Worm (Caenorhabditis elegans) whole organism, L4 larva: Measurements from ENCODE around the gene ZC455.1.

Experiments
- F26F4.8 ChIP-seq: fragments of 200-800 bp; sonication (Bioruptor generic); conservative IDR thresholded peaks from 2 replicates; pipeline ENCODE4 v1.3.6; 2022; ENCODE audit warnings: missing genetic modification characterization, missing compliant biosample characterization
- F37D6.2 ChIP-seq: sonication (generic microtip); optimal IDR thresholded peaks from 2 replicates; lab custom pipeline; 2016; ENCODE audit warnings: mild to moderate bottlenecking, missing genetic modification characterization, missing compliant biosample characterization
- F44E2.7 ChIP-seq: fragments of 200-800 bp; sonication (Bioruptor generic); IDR thresholded peaks from 2 replicates; pipeline ENCODE4 v2.1.2; 2022; ENCODE audit warnings: missing genetic modification characterization, missing compliant biosample characterization
- R02D3.7 ChIP-seq: fragments of 150-350 bp; sonication (generic microtip); optimal IDR thresholded peaks from 3 replicates; lab custom pipeline; 2014; ENCODE audit warnings: missing biosample characterization, missing genetic modification characterization
- T20F7.1 ChIP-seq: fragments of 200-800 bp; sonication (Bioruptor generic); optimal IDR thresholded peaks from 2 replicates; lab custom pipeline; 2018; ENCODE audit warnings: mild to moderate bottlenecking, missing genetic modification characterization, missing compliant biosample characterization
- Y105C5A.15 ChIP-seq: fragments of 200-800 bp; sonication (Bioruptor generic); IDR thresholded peaks from 2 replicates; pipeline ENCODE4 v1.3.6; 2022; ENCODE audit warnings: missing genetic modification characterization, missing compliant biosample characterization
- ZK337.2 ChIP-seq: fragments of 200-800 bp; sonication (Bioruptor generic); IDR thresholded peaks from 2 replicates; pipeline ENCODE4 v1.3.6; 2022; ENCODE audit warnings: missing genetic modification reagents, missing genetic modification characterization, missing compliant biosample characterization
- ZK546.5 ChIP-seq, 2 experiments: sonication (generic microtip); optimal IDR thresholded peaks; 2 replicates each; lab custom pipeline; 2017; ENCODE audit warnings: missing biosample characterization in 2 of 2, missing genetic modification characterization in 2 of 2
- aha-1 ChIP-seq: fragments of 150-350 bp; peaks from one replicate; lab custom pipeline; 2014; ENCODE audit warnings: missing biosample characterization, missing genetic modification characterization
- ama-1 ChIP-seq: fragments of 150-350 bp; optimal IDR thresholded peaks from 2 replicates; lab custom pipeline; 2014; ENCODE audit warnings: inconsistent platforms, mixed read lengths
- arid-1 ChIP-seq: fragments of 200-800 bp; sonication (Bioruptor generic); conservative IDR thresholded peaks from 2 replicates; pipeline ENCODE4 v1.3.6; 2022; ENCODE audit warnings: missing genetic modification reagents, missing genetic modification characterization, missing compliant biosample characterization
- attf-4 ChIP-seq: sonication (generic microtip); optimal IDR thresholded peaks from 3 replicates; lab custom pipeline; 2017; ENCODE audit warnings: missing biosample characterization, missing genetic modification characterization
- ceh-20 ChIP-seq: fragments of 200-800 bp; sonication (Bioruptor generic); IDR thresholded peaks from 2 replicates; pipeline ENCODE4 v1.3.6; 2022; ENCODE audit warnings: missing genetic modification reagents, missing genetic modification characterization, missing compliant biosample characterization
- ceh-32 ChIP-seq: sonication (generic microtip); optimal IDR thresholded peaks from 2 replicates; lab custom pipeline; 2016; ENCODE audit warnings: mild to moderate bottlenecking, missing genetic modification characterization, missing compliant biosample characterization; ENCODE audit not compliant: poor library complexity
- ceh-62 ChIP-seq: sonication (generic microtip); optimal IDR thresholded peaks from 2 replicates; lab custom pipeline; 2017; ENCODE audit warnings: missing biosample characterization, missing genetic modification characterization
- ctbp-1 ChIP-seq: fragments of 200-800 bp; sonication (Bioruptor generic); IDR thresholded peaks from 2 replicates; pipeline ENCODE4 v1.3.6; 2022; ENCODE audit warnings: missing genetic modification reagents, missing genetic modification characterization, missing compliant biosample characterization
- daf-12 ChIP-seq: fragments of 150-350 bp; optimal IDR thresholded peaks from 2 replicates; lab custom pipeline; 2014; ENCODE audit warnings: missing biosample characterization, missing genetic modification reagents, missing genetic modification characterization
- daf-16 ChIP-seq, 3 experiments: sonication (generic microtip); optimal IDR thresholded peaks; 2 replicates each; lab custom pipeline; 2016 to 2017; ENCODE audit warnings: missing genetic modification characterization in 3 of 3, missing genetic modification reagents in 3 of 3, mild to moderate bottlenecking in 2 of 3, missing compliant biosample characterization in 2 of 3, missing biosample characterization in 1 of 3, moderate library complexity in 1 of 3
- dmd-8 ChIP-seq: fragments of 200-800 bp; sonication (Bioruptor generic); IDR thresholded peaks from 2 replicates; pipeline ENCODE4 v1.3.6; 2022; ENCODE audit warnings: missing genetic modification characterization, missing compliant biosample characterization
- dpl-1 ChIP-seq: fragments of 150-350 bp; optimal IDR thresholded peaks from 2 replicates; lab custom pipeline; 2014; ENCODE audit warnings: missing biosample characterization, missing genetic modification reagents, missing genetic modification characterization
- duxl-1 ChIP-seq: sonication (generic microtip); optimal IDR thresholded peaks from 2 replicates; lab custom pipeline; 2016; ENCODE audit warnings: mild to moderate bottlenecking, missing genetic modification characterization, moderate library complexity, missing compliant biosample characterization; ENCODE audit not compliant: poor library complexity
- dve-1 ChIP-seq: sonication (generic microtip); optimal IDR thresholded peaks from 2 replicates; lab custom pipeline; 2017; ENCODE audit warnings: antibody characterized with exemption, mild to moderate bottlenecking, missing genetic modification characterization, missing compliant biosample characterization; ENCODE audit not compliant: insufficient read depth
- egl-27 ChIP-seq: sonication (generic microtip); optimal IDR thresholded peaks from 3 replicates; lab custom pipeline; 2017; ENCODE audit warnings: missing biosample characterization, missing genetic modification reagents, missing genetic modification characterization
- fkh-10 ChIP-seq: fragments of 150-350 bp; optimal IDR thresholded peaks from 2 replicates; lab custom pipeline; 2014; ENCODE audit warnings: missing biosample characterization, missing genetic modification reagents, missing genetic modification characterization
- fos-1 ChIP-seq: fragments of 150-350 bp; optimal IDR thresholded peaks from 2 replicates; lab custom pipeline; 2014; ENCODE audit warnings: missing biosample characterization, missing genetic modification characterization
- hif-1 ChIP-seq, 2 experiments: sonication (generic microtip); optimal IDR thresholded peaks; 2 replicates each; lab custom pipeline; 2016 to 2017; ENCODE audit warnings: missing compliant biosample characterization in 2 of 2, missing genetic modification characterization in 2 of 2, missing genetic modification reagents in 2 of 2, missing genotype in 2 of 2, mild to moderate bottlenecking in 1 of 2
- hlh-11 ChIP-seq: fragments of 200-800 bp; sonication (Bioruptor generic); optimal IDR thresholded peaks from 2 replicates; lab custom pipeline; 2018; ENCODE audit warnings: mild to moderate bottlenecking, missing genetic modification characterization, missing compliant biosample characterization
- jun-1 ChIP-seq: fragments of 150-350 bp; optimal IDR thresholded peaks from 2 replicates; lab custom pipeline; 2014; ENCODE audit warnings: missing biosample characterization, missing genetic modification reagents, missing genetic modification characterization
- lin-1 ChIP-seq: fragments of 200-800 bp; sonication (Bioruptor generic); IDR thresholded peaks from 2 replicates; pipeline ENCODE4 v1.3.6; 2022; ENCODE audit warnings: missing genetic modification reagents, missing genetic modification characterization, missing compliant biosample characterization
- lin-15B ChIP-seq: fragments of 150-350 bp; sonication (generic microtip); optimal IDR thresholded peaks from 3 replicates; lab custom pipeline; 2014; ENCODE audit warnings: missing biosample characterization, missing genetic modification characterization
- lin-38 ChIP-seq: fragments of 200-800 bp; sonication (Bioruptor generic); IDR thresholded peaks from 2 replicates; pipeline ENCODE4 v1.3.6; 2022; ENCODE audit warnings: missing genetic modification reagents, missing genetic modification characterization, missing compliant biosample characterization
- lsy-2 ChIP-seq, 2 experiments: fragments of 150-350 bp in 1 of 2; sonication (generic microtip) in 1 of 2; optimal IDR thresholded peaks; 2 replicates each; lab custom pipeline; 2014 to 2017; ENCODE audit warnings: missing biosample characterization in 2 of 2, missing genetic modification characterization in 2 of 2
- mdl-1 ChIP-seq, 2 experiments: fragments of 150-350 bp in 1 of 2; sonication (generic microtip) in 1 of 2; optimal IDR thresholded peaks; 2 replicates each; lab custom pipeline; 2014 to 2017; ENCODE audit warnings: missing biosample characterization in 2 of 2, missing genetic modification characterization in 2 of 2
- mep-1 ChIP-seq: fragments of 150-350 bp; sonication (generic microtip); optimal IDR thresholded peaks from 3 replicates; lab custom pipeline; 2014; ENCODE audit warnings: missing biosample characterization, missing genetic modification characterization
- mes-2 ChIP-seq: sonication (generic microtip); optimal IDR thresholded peaks from 2 replicates; lab custom pipeline; 2016; ENCODE audit warnings: missing genotype, mild to moderate bottlenecking, missing genetic modification characterization, missing compliant biosample characterization; ENCODE audit not compliant: poor library complexity, severe bottlenecking
- mxl-3 ChIP-seq: fragments of 200-800 bp; sonication (Bioruptor generic); optimal IDR thresholded peaks from 2 replicates; lab custom pipeline; 2018; ENCODE audit warnings: mild to moderate bottlenecking, missing genetic modification characterization, missing compliant biosample characterization
- nhr-10 ChIP-seq: fragments of 150-350 bp; optimal IDR thresholded peaks from 2 replicates; lab custom pipeline; 2014; ENCODE audit warnings: missing biosample characterization, missing genetic modification characterization
- nhr-111 ChIP-seq: fragments of 200-800 bp; sonication (Bioruptor generic); optimal IDR thresholded peaks from 2 replicates; lab custom pipeline; 2018; ENCODE audit warnings: mild to moderate bottlenecking, missing genetic modification characterization, missing compliant biosample characterization
- nhr-6 ChIP-seq: fragments of 150-350 bp; optimal IDR thresholded peaks from 2 replicates; lab custom pipeline; 2014; ENCODE audit warnings: missing biosample characterization, missing genetic modification characterization
- nhr-76 ChIP-seq: fragments of 150-350 bp; optimal IDR thresholded peaks from 2 replicates; lab custom pipeline; 2014; ENCODE audit warnings: missing biosample characterization, missing genetic modification characterization
- pha-4 ChIP-seq, 2 experiments: fragments of 150-350 bp in 1 of 2; fragments of 200-800 bp in 1 of 2; sonication (Bioruptor generic) in 1 of 2; IDR thresholded peaks in 1 of 2; optimal IDR thresholded peaks in 1 of 2; 2 replicates each; pipeline versions ENCODE4 v1.3.6 to Lab custom; 2014 to 2022; ENCODE audit warnings: missing genetic modification characterization in 2 of 2, missing genetic modification reagents in 2 of 2, missing biosample characterization in 1 of 2, missing compliant biosample characterization in 1 of 2
- set-16 ChIP-seq: fragments of 200-800 bp; sonication (Bioruptor generic); IDR thresholded peaks from 2 replicates; pipeline ENCODE4 v1.3.6; 2022; ENCODE audit warnings: missing genetic modification reagents, missing genetic modification characterization, missing compliant biosample characterization
- snpc-4 ChIP-seq: fragments of 150-350 bp; optimal IDR thresholded peaks from 2 replicates; lab custom pipeline; 2014; ENCODE audit warnings: missing biosample characterization, missing genetic modification characterization
- spr-1 ChIP-seq: sonication (generic microtip); optimal IDR thresholded peaks from 2 replicates; lab custom pipeline; 2016; ENCODE audit warnings: mild to moderate bottlenecking, missing genetic modification characterization, missing compliant biosample characterization
- tag-97 ChIP-seq: fragments of 200-800 bp; sonication (Bioruptor generic); IDR thresholded peaks from 2 replicates; pipeline ENCODE4 v1.3.6; 2022; ENCODE audit warnings: missing genetic modification characterization, missing compliant biosample characterization
- tra-1 ChIP-seq: fragments of 200-800 bp; sonication (Bioruptor generic); IDR thresholded peaks from 2 replicates; pipeline ENCODE4 v1.3.6; 2022; ENCODE audit warnings: missing genetic modification reagents, missing genetic modification characterization, missing compliant biosample characterization
- vab-7 ChIP-seq: fragments of 200-800 bp; sonication (Bioruptor generic); IDR thresholded peaks from 2 replicates; pipeline ENCODE4 v1.3.6; 2022; ENCODE audit warnings: missing genetic modification reagents, missing genetic modification characterization, missing compliant biosample characterization
- zfp-2 ChIP-seq: sonication (generic microtip); optimal IDR thresholded peaks from 2 replicates; lab custom pipeline; 2016; ENCODE audit warnings: mild to moderate bottlenecking, missing genetic modification characterization, missing compliant biosample characterization
- zip-11 ChIP-seq: fragments of 200-800 bp; sonication (Bioruptor generic); IDR thresholded peaks from 2 replicates; pipeline ENCODE4 v1.3.6; 2022; ENCODE audit warnings: missing genetic modification characterization, missing compliant biosample characterization
- ztf-11 ChIP-seq: fragments of 150-350 bp; optimal IDR thresholded peaks from 2 replicates; lab custom pipeline; 2014; ENCODE audit warnings: missing biosample characterization, missing genetic modification characterization

Gene ZC455.1

DNA sequence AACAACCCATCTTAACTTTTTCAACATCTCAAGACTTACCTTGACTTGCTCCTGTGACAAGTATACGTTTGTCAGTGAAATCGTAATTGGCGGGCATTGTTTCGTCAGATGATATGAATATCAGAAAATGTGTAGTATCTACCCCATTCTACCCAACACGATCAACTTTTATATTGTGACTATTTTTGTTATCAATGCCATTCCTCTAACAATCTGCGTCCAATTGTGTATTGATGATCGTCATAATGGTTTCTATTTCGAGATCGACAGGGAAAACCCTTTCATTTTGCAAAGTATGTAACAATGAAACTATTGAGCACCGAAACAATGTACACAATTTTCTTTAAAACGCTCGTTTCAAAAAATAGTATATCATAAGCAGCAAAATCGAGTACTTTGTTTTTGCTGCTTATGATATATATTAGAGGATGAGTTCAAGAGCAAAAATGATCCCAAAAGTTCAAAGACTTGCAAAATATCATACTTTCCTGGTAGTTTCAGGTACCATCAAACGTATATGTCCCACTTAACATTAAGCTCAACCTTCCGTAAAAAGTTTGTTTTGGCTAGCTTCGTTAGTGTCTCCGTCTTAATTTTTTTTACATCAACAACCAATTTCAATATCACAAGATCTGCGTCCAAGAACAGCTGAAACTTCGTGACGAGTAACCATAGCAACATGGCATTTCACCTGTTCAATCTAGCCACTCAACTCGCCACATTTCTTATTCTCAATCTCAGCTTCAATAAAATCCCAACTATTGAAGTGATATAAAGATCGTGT, 39.7 kb upstream of the ZC455.1 start, which contains the start of the genes dhs-21 and xbx-9:
Gene dhs-21, minus strand, starts transcription at position 181 of the 784 bp plus-strand sequence.
Gene xbx-9, plus strand, starts transcription at position 734 of the 784 bp plus-strand sequence.
- TF ChIP-seq lsy-2 (tag; optimal IDR thresholded peaks at IDR 0.05; lab: Kevin White, UChicago) (no peak), ztf-11 (tag; lab: Kevin White, UChicago) (no peak), fkh-10 (GFP tag; lab: Kevin White, UChicago) (no peak), lin-1 (GFP tag; lab: Robert Waterston, UW) (0 out of 2 replicates have a peak, but pooled peaks have one; percentile 17), ZK546.5 (tag; optimal IDR thresholded peaks at IDR 0.05; lab: Kevin White, UChicago) (no peak), mdl-1 (tag; optimal IDR thresholded peaks at IDR 0.05; lab: Kevin White, UChicago) (no peak), F26F4.8 (GFP tag; lab: Robert Waterston, UW) (no peak), duxl-1 (tag; lab: Kevin White, UChicago) (no peak), ZK337.2 (GFP tag; lab: Robert Waterston, UW) (no peak), T20F7.1 (GFP tag; lab: Kevin White, UChicago) (peak; percentile 56), ceh-32 (tag; lab: Kevin White, UChicago) (no peak), tra-1 (GFP tag; lab: Robert Waterston, UW) (no peak), nhr-6 (tag; lab: Kevin White, UChicago) (peak; percentile 62), aha-1 (tag; lab: Kevin White, UChicago) (no peak), dve-1 (tag; lab: Kevin White, UChicago) (peak; percentile 64), ama-1 (lab: Kevin White, UChicago) (no peak), mxl-3 (peak; percentile 35), vab-7 (GFP tag; lab: Robert Waterston, UW) (no peak), attf-4 (tag; lab: Kevin White, UChicago) (no peak), fos-1 (tag; lab: Kevin White, UChicago) (no peak), lin-15B (tag; lab: Kevin White, UChicago) (no peak), pha-4 (GFP tag; IDR thresholded peaks at IDR 0.05; lab: Robert Waterston, UW) (no peak), pha-4 (tag; optimal IDR thresholded peaks at IDR 0.05; lab: Kevin White, UChicago) (no peak), daf-12 (tag; lab: Kevin White, UChicago) (no peak), set-16 (GFP tag; lab: Robert Waterston, UW) (no peak), lin-38 (GFP tag; lab: Robert Waterston, UW) (no peak), nhr-76 (no peak), ceh-20 (no peak), mep-1 (tag; lab: Kevin White, UChicago) (no peak), tag-97 (GFP tag; lab: Robert Waterston, UW) (no peak), arid-1 (GFP tag; lab: Robert Waterston, UW) (no peak), spr-1 (tag; lab: Kevin White, UChicago) (no peak), mes-2 (peak; percentile 19), F44E2.7 (GFP tag; lab: Robert Waterston, UW) (no peak), hif-1 (tag; optimal IDR thresholded peaks at IDR 0.05; lab: Kevin White, UChicago) (no peak), ctbp-1 (no peak), egl-27 (tag; lab: Kevin White, UChicago) (no peak), dmd-8 (GFP tag; lab: Robert Waterston, UW) (no peak), hlh-11 (peak; percentile 54), nhr-111 (no peak), zip-11 (GFP tag; lab: Robert Waterston, UW) (no peak), F37D6.2 (tag; lab: Kevin White, UChicago) (no peak), jun-1 (tag; lab: Kevin White, UChicago) (no peak), dpl-1 (GFP tag; lab: Kevin White, UChicago) (no peak), Y105C5A.15 (no peak), daf-16 (GFP tag; optimal IDR thresholded peaks at IDR 0.05; lab: Kevin White, UChicago) (no peak), daf-16 (tag; optimal IDR thresholded peaks at IDR 0.05; lab: Kevin White, UChicago) (peak; percentile 64), snpc-4 (tag; lab: Kevin White, UChicago) (no peak), nhr-10 (tag; lab: Kevin White, UChicago) (peak; percentile 30), ceh-62 (tag; lab: Kevin White, UChicago) (no peak), zfp-2 (tag; lab: Kevin White, UChicago) (no peak), R02D3.7 (tag; lab: Kevin White, UChicago) (no peak)
